Worm (Caenorhabditis elegans) whole organism, L4/young adult: ENCODE results near the gene pgp-10.

ENCODE experiments used
- W03F9.2 ChIP-seq: fragments of 150-350 bp; optimal IDR thresholded peaks from 2 replicates; lab custom pipeline; 2014; ENCODE audit warnings: missing biosample characterization, missing genetic modification characterization
- dao-5 ChIP-seq: sonication (generic microtip); optimal IDR thresholded peaks from 2 replicates; lab custom pipeline; 2016; ENCODE audit warnings: missing genotype, missing genetic modification characterization, moderate library complexity, missing compliant biosample characterization
- him-1 ChIP-seq: sonication (generic microtip); optimal IDR thresholded peaks from 2 replicates; lab custom pipeline; 2016; ENCODE audit warnings: missing genotype, missing genetic modification reagents, missing genetic modification characterization, missing compliant biosample characterization

Gene pgp-10

ce11 chrX:7193894-7194614, 35.2 kb downstream of the pgp-10 start, which contains the start of gene dnj-7:
dnj-7 (plus strand) TSS chrX:7194564.
- peak; percentile 17 for TF ChIP-seq W03F9.2 (tag; lab: Kevin White, UChicago)
- no peak for TF ChIP-seq dao-5 (tag; lab: Kevin White, UChicago)

- TF ChIP-seq him-1 (tag; lab: Kevin White, UChicago) (no peak), dao-5 (tag; lab: Kevin White, UChicago) (no peak), W03F9.2 (tag; lab: Kevin White, UChicago) (no peak)
Observed at ce11 chrX:7199831-7200414, 41.1 kb downstream of the pgp-10 start, which contains the start of gene C55B6.1. C55B6.1 (plus strand) TSS chrX:7200364.

- TF ChIP-seq dao-5 (tag; lab: Kevin White, UChicago) (no peak), W03F9.2 (tag; lab: Kevin White, UChicago) (no peak), him-1 (tag; lab: Kevin White, UChicago) (no peak)
Observed at ce11 chrX:7200475-7200874, 41.6 kb downstream of the pgp-10 start.

ce11 chrX:7204175-7204574, 45.3 kb downstream of the pgp-10 start:
- TF ChIP-seq him-1 (tag; lab: Kevin White, UChicago) = no peak
- TF ChIP-seq W03F9.2 (tag; lab: Kevin White, UChicago) = no peak
- TF ChIP-seq dao-5 (tag; lab: Kevin White, UChicago) = no peak

DNA sequence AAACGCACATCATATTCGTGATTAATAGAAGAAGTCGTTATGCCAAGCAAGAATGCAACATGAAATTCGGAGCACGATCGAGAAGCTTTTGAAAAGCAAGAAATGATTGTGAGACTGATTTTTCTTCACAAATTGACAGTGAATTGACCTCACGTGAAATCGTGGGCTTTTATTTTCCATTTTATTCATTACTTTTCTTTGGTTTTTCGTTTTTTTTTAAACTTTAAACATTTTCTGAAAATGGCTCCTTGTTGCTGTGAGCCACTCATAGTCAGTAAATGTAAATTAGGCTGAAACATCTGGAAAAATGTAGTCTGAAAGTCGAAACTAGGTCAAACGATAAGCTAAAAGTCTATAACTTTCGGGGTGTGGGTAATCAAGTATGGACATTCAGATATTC, 46.4 kb downstream of the pgp-10 start, which contains the start of gene C55B6.5:
Gene C55B6.5, minus strand, starts transcription at position 101 of the 400 bp plus-strand sequence.
- TF ChIP-seq W03F9.2 (tag; lab: Kevin White, UChicago) = no peak
- TF ChIP-seq dao-5 (tag; lab: Kevin White, UChicago) = no peak
- no peak for TF ChIP-seq him-1 (tag; lab: Kevin White, UChicago)

DNA sequence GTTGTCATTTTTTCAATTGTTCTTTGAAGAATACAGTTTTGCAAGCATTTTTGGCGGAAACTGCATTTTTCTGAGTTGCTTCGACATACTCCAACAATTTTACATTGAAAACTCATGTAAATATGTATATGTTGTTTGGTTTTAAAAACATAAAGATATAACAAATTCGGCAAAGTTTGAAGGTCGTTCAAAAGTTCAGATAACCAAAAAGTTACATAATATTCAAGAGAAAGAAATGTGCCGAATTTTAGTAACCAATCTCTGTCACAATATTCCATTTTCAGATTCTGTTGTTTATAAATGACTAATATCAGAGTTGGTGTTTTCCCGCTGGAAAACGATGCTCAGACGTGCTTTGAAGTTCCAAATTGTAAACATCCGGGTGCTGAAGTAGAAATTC, 47.6 kb downstream of the pgp-10 start, which contains the start of gene ZK867.2:
Gene ZK867.2, plus strand, starts transcription at position 301 of the 400 bp plus-strand sequence.
- TF ChIP-seq W03F9.2 (tag; lab: Kevin White, UChicago) (no peak), dao-5 (tag; lab: Kevin White, UChicago) (no peak), him-1 (tag; lab: Kevin White, UChicago) (no peak)

DNA sequence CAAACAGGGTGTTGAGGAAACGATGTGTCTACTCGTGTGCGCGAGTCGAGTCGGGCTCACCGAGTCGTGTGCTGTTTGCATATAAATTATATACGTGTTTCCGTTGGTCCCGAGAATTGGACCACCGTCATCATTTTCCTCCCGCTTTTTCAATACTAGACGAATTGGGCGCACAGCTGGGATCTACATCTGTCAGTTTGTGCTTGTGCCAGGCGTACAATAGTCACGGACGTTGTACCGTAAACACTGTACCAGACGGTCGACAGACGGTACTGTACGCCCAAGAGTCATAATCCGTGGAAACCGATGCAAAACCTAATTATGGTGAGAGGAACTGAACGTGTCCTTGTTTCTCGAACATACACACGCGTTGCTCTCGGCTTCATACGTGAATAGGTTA, 50.3 kb downstream of the pgp-10 start:
- TF ChIP-seq W03F9.2 (tag; lab: Kevin White, UChicago) (no peak), dao-5 (tag; lab: Kevin White, UChicago) (no peak), him-1 (tag; lab: Kevin White, UChicago) (no peak)

DNA sequence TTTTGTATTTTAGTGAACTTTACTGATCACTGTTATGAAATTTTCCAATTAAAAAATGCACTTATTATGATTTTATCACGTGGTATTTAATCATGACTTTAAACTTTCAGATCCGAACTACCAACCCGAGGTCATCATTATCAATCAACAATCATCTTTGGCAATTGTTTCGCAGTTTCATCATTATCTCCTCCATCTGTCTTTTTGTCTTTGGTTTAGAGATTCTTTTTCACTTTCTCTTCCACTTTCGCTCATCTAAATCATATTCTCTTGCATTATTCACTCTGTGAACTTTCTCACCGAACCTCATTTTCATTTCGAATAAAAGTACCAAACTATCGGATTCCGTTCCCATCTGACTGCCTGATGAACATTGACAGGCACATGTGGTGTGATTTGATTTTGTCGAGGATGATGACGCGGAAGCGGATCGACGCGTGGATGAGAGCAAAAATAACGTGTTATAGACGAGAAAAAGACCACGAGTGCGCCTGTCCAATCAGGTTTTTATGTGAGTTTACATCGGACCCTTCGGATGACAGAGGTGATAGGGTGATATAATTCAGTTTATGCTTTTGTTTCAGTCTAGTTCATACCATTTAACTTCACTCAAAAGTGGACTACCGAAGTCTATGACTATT, 51.8 kb downstream of the pgp-10 start:
- TF ChIP-seq W03F9.2 (tag; lab: Kevin White, UChicago) (no peak), him-1 (tag; lab: Kevin White, UChicago) (no peak), dao-5 (tag; lab: Kevin White, UChicago) (no peak)

DNA sequence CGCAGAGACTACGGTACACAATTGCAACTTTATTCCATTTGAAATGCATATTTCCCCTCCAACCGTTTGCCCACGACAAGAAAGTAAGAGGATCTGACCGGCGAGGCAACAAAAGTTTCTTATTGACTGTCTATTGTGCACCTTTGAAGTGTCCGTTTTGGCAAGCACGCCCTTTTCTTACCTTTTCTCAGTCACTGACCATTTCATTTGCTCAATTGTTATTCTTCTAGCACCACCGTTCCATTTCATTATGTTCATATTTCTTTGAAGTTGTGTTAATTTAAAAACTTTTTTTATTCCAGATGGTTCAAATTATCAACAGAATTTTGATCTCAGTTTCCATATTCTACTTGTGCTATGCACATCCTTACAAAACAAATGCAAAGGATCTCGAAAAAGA, 52.6 kb downstream of the pgp-10 start, which contains the start of gene spp-22:
Gene spp-22, plus strand, starts transcription at position 301 of the 400 bp plus-strand sequence.
- TF ChIP-seq W03F9.2 (tag; lab: Kevin White, UChicago) (no peak), dao-5 (tag; lab: Kevin White, UChicago) (no peak), him-1 (tag; lab: Kevin White, UChicago) (no peak)
